Fruit fly (Drosophila melanogaster): ENCODE results near the gene not.

Gene not

dm6 chr3L:18621735-18622421, at the start of gene not:
not (minus strand) TSS chr3L:18622129.
- TF ChIP-seq noc (tag; optimal IDR thresholded peaks at IDR 0.05) = no peak

- TF ChIP-seq noc (tag; optimal IDR thresholded peaks at IDR 0.05) = no peak
Measured at dm6 chr3L:18669874-18670273, 47.9 kb upstream of the not start.

dm6 chr3L:18667115-18667514, 45.2 kb upstream of the not start, which contains the start of gene CG42495:
CG42495 (plus strand) TSS chr3L:18667361.
- TF ChIP-seq noc (tag; optimal IDR thresholded peaks at IDR 0.05) = no peak

- no peak for TF ChIP-seq noc (tag; optimal IDR thresholded peaks at IDR 0.05)
Measured at dm6 chr3L:18665594-18665993, 43.7 kb upstream of the not start.

dm6 chr3L:18653737-18654136, 31.8 kb upstream of the not start:
- TF ChIP-seq noc (tag; optimal IDR thresholded peaks at IDR 0.05) = no peak

- no peak for TF ChIP-seq noc (tag; optimal IDR thresholded peaks at IDR 0.05)
Measured at dm6 chr3L:18643222-18643621, 21.3 kb upstream of the not start.

dm6 chr3L:18640584-18641527, 18.9 kb upstream of the not start:
- TF ChIP-seq noc (tag; optimal IDR thresholded peaks at IDR 0.05) = peak; percentile 97

- TF ChIP-seq noc (tag; optimal IDR thresholded peaks at IDR 0.05) = no peak
Measured at dm6 chr3L:18638487-18638886, 16.6 kb upstream of the not start.

- TF ChIP-seq noc (tag; optimal IDR thresholded peaks at IDR 0.05) = no peak
Measured at dm6 chr3L:18638043-18638442, 16.1 kb upstream of the not start.

- TF ChIP-seq noc (tag; optimal IDR thresholded peaks at IDR 0.05) = no peak
Measured at dm6 chr3L:18637348-18637747, 15.4 kb upstream of the not start.

dm6 chr3L:18636782-18637181, 14.9 kb upstream of the not start:
- TF ChIP-seq noc (tag; optimal IDR thresholded peaks at IDR 0.05) = no peak

- TF ChIP-seq noc (tag; optimal IDR thresholded peaks at IDR 0.05) = peak; percentile 73
Measured at dm6 chr3L:18634792-18635471, 13.0 kb upstream of the not start.

dm6 chr3L:18633084-18633483, 11.2 kb upstream of the not start:
- peak; percentile 22 for TF ChIP-seq noc (tag; optimal IDR thresholded peaks at IDR 0.05)

- peak; percentile 43 for TF ChIP-seq noc (tag; optimal IDR thresholded peaks at IDR 0.05)
Measured at dm6 chr3L:18632187-18632635, 10.3 kb upstream of the not start.

dm6 chr3L:18629874-18630273, 7.9 kb upstream of the not start:
- no peak for TF ChIP-seq noc (tag; optimal IDR thresholded peaks at IDR 0.05)

dm6 chr3L:18628458-18628857, 6.5 kb upstream of the not start:
- peak; percentile 7 for TF ChIP-seq noc (tag; optimal IDR thresholded peaks at IDR 0.05)

All from whole organism, larva.